Fruit fly (Drosophila melanogaster) whole organism, embryonic: ENCODE measurements around the gene CG46311.

Source experiments
- CG11398 ChIP-seq: fragments of 200-800 bp; sonication (Bioruptor generic); optimal IDR thresholded peaks from 2 replicates; lab custom pipeline; 2016; ENCODE audit warnings: missing biosample characterization, missing genetic modification characterization
- CG15479 ChIP-seq: fragments of 200-800 bp; sonication (Bioruptor generic); optimal IDR thresholded peaks from 3 replicates; lab custom pipeline; 2019; ENCODE audit warnings: missing biosample characterization, mild to moderate bottlenecking, missing genetic modification characterization, moderate library complexity
- CG16779 ChIP-seq: fragments of 200-800 bp; sonication (Bioruptor generic); IDR thresholded peaks from 2 replicates; pipeline ENCODE4 v1.3.6; 2022; ENCODE audit warnings: missing biosample characterization, missing genetic modification characterization
- CG16863 ChIP-seq: fragments of 200-800 bp; sonication (Bioruptor generic); optimal IDR thresholded peaks from 3 replicates; lab custom pipeline; 2016; ENCODE audit warnings: missing biosample characterization, missing genetic modification characterization
- CG17361 ChIP-seq: fragments of 200-800 bp; sonication (Bioruptor generic); IDR thresholded peaks from 3 replicates; pipeline ENCODE4 v1.3.6; 2022; ENCODE audit warnings: missing biosample characterization, missing genetic modification characterization
- CG18476 ChIP-seq: fragments of 200-800 bp; sonication (Bioruptor generic); optimal IDR thresholded peaks from 2 replicates; lab custom pipeline; 2016; ENCODE audit warnings: missing biosample characterization, mild to moderate bottlenecking, missing genetic modification characterization
- CG2678 ChIP-seq: fragments of 200-800 bp; sonication (Bioruptor generic); optimal IDR thresholded peaks from 3 replicates; lab custom pipeline; 2019; ENCODE audit warnings: missing biosample characterization, mild to moderate bottlenecking, missing genetic modification characterization, moderate library complexity
- CG31365 ChIP-seq: fragments of 200-800 bp; sonication (Bioruptor generic); optimal IDR thresholded peaks from 2 replicates; lab custom pipeline; 2018; ENCODE audit warnings: missing biosample characterization, mild to moderate bottlenecking, missing genetic modification characterization
- CG3838 ChIP-seq: fragments of 200-800 bp; sonication (Bioruptor generic); optimal IDR thresholded peaks from 3 replicates; lab custom pipeline; 2016; ENCODE audit warnings: missing biosample characterization, missing genetic modification characterization
- CG4404 ChIP-seq: fragments of 200-800 bp; sonication (Bioruptor generic); IDR thresholded peaks from 2 replicates; pipeline ENCODE4 v1.3.6; 2022; ENCODE audit warnings: missing biosample characterization, missing genetic modification characterization
- CG4617 ChIP-seq: fragments of 200-800 bp; sonication (Bioruptor generic); optimal IDR thresholded peaks from 3 replicates; lab custom pipeline; 2016; ENCODE audit warnings: missing biosample characterization, missing genetic modification characterization, borderline replicate concordance
- CG7928 ChIP-seq: fragments of 200-800 bp; sonication (Bioruptor generic); optimal IDR thresholded peaks from 2 replicates; lab custom pipeline; 2017; ENCODE audit warnings: missing biosample characterization, mild to moderate bottlenecking, missing genetic modification characterization
- CG9876 ChIP-seq: fragments of 200-800 bp; sonication (Bioruptor generic); optimal IDR thresholded peaks from 2 replicates; lab custom pipeline; 2016; ENCODE audit warnings: missing biosample characterization, missing genetic modification characterization
- CHES-1-like ChIP-seq: fragments of 200-800 bp; sonication (Bioruptor generic); optimal IDR thresholded peaks from 2 replicates; lab custom pipeline; 2016; ENCODE audit warnings: missing biosample characterization, missing genetic modification characterization
- D ChIP-seq, 2 experiments: fragments of 200-800 bp in 1 of 2; fragments of >200 bp in 1 of 2; sonication (Bioruptor generic) in 1 of 2; optimal IDR thresholded peaks; 2 replicates in 1 of 2; 3 replicates in 1 of 2; lab custom pipeline; 2017; ENCODE audit warnings: mild to moderate bottlenecking in 1 of 2, missing biosample characterization in 1 of 2, missing genetic modification characterization in 1 of 2, missing genetic modification reagents in 1 of 2
- D19B ChIP-seq: fragments of 200-800 bp; sonication (Bioruptor generic); optimal IDR thresholded peaks from 2 replicates; lab custom pipeline; 2017; ENCODE audit warnings: missing biosample characterization, mild to moderate bottlenecking, missing genetic modification characterization
- Drgx ChIP-seq: fragments of 200-800 bp; sonication (Bioruptor generic); IDR thresholded peaks from 2 replicates; pipeline ENCODE4 v1.3.6; 2022; ENCODE audit warnings: missing biosample characterization, missing genetic modification characterization
- Ets65A ChIP-seq: fragments of 200-800 bp; sonication (Bioruptor generic); peaks from one replicate; lab custom pipeline; 2016; ENCODE audit warnings: missing biosample characterization, missing genetic modification characterization
- HLH4C ChIP-seq: fragments of 200-800 bp; sonication (Bioruptor generic); IDR thresholded peaks from 3 replicates; pipeline ENCODE4 v1.3.6; 2022; ENCODE audit warnings: missing biosample characterization, missing genetic modification characterization; ENCODE audit not compliant: partially characterized antibody
- HLH54F ChIP-seq: fragments of 200-800 bp; sonication (Bioruptor generic); optimal IDR thresholded peaks from 3 replicates; lab custom pipeline; 2016; ENCODE audit warnings: missing biosample characterization, missing genetic modification characterization
- HLHmδ ChIP-seq: fragments of 200-800 bp; sonication (Bioruptor generic); optimal IDR thresholded peaks from 2 replicates; lab custom pipeline; 2018; ENCODE audit warnings: missing biosample characterization, mild to moderate bottlenecking, missing genetic modification characterization, moderate library complexity
- Hr39 ChIP-seq: fragments of >200 bp; optimal IDR thresholded peaks from 2 replicates; lab custom pipeline; 2017
- Hsf ChIP-seq: fragments of 200-800 bp; sonication (Bioruptor generic); optimal IDR thresholded peaks from 3 replicates; lab custom pipeline; 2016; ENCODE audit warnings: missing biosample characterization, missing genetic modification characterization
- Meics ChIP-seq: fragments of 200-800 bp; sonication (Bioruptor generic); optimal IDR thresholded peaks from 2 replicates; lab custom pipeline; 2017; ENCODE audit warnings: missing biosample characterization, mild to moderate bottlenecking, missing genetic modification characterization
- NfI ChIP-seq: fragments of 200-800 bp; sonication (Bioruptor generic); optimal IDR thresholded peaks from 3 replicates; lab custom pipeline; 2018; ENCODE audit warnings: missing biosample characterization, mild to moderate bottlenecking, missing genetic modification characterization, moderate library complexity
- abd-A ChIP-seq: fragments of 200-800 bp; sonication (Bioruptor generic); optimal IDR thresholded peaks from 3 replicates; lab custom pipeline; 2019; ENCODE audit warnings: missing biosample characterization, mild to moderate bottlenecking, missing genetic modification characterization, moderate library complexity
- bab2 ChIP-seq: fragments of 200-800 bp; sonication (Bioruptor generic); optimal IDR thresholded peaks from 2 replicates; lab custom pipeline; 2016; ENCODE audit warnings: missing biosample characterization, missing genetic modification characterization
- btn ChIP-seq: fragments of 200-800 bp; sonication (Bioruptor generic); optimal IDR thresholded peaks from 2 replicates; lab custom pipeline; 2016; ENCODE audit warnings: missing biosample characterization, missing genetic modification characterization
- cato ChIP-seq: fragments of 200-800 bp; sonication (Bioruptor generic); optimal IDR thresholded peaks from 2 replicates; lab custom pipeline; 2016; ENCODE audit warnings: missing biosample characterization, missing genetic modification characterization, borderline replicate concordance
- dpn ChIP-seq, 2 experiments: fragments of 200-800 bp; sonication (Bioruptor generic); optimal IDR thresholded peaks; 3 replicates each; lab custom pipeline; 2016; ENCODE audit warnings: missing biosample characterization in 2 of 2, missing genetic modification characterization in 2 of 2
- fd96Cb ChIP-seq: fragments of 200-800 bp; sonication (Bioruptor generic); optimal IDR thresholded peaks from 2 replicates; lab custom pipeline; 2018; ENCODE audit warnings: missing biosample characterization, mild to moderate bottlenecking, missing genetic modification characterization, moderate library complexity
- fru ChIP-seq: fragments of >200 bp; optimal IDR thresholded peaks from 2 replicates; lab custom pipeline; 2017
- gem ChIP-seq: fragments of 200-800 bp; sonication (Bioruptor generic); optimal IDR thresholded peaks from 2 replicates; lab custom pipeline; 2019; ENCODE audit warnings: missing biosample characterization, mild to moderate bottlenecking, missing genetic modification characterization, moderate library complexity
- gsb-n ChIP-seq: fragments of 200-800 bp; sonication (Bioruptor generic); optimal IDR thresholded peaks from 3 replicates; lab custom pipeline; 2018; ENCODE audit warnings: missing biosample characterization, mild to moderate bottlenecking, missing genetic modification characterization
- kah ChIP-seq: fragments of 200-800 bp; sonication (Bioruptor generic); optimal IDR thresholded peaks from 2 replicates; lab custom pipeline; 2018; ENCODE audit warnings: missing biosample characterization, mild to moderate bottlenecking, missing genetic modification characterization
- ken ChIP-seq: fragments of 200-800 bp; sonication (Bioruptor generic); IDR thresholded peaks from 3 replicates; pipeline ENCODE4 v1.3.6; 2022; ENCODE audit warnings: missing biosample characterization, missing genetic modification characterization
- kni ChIP-seq: fragments of 200-800 bp; sonication (Bioruptor generic); optimal IDR thresholded peaks from 3 replicates; lab custom pipeline; 2017; ENCODE audit warnings: mild to moderate bottlenecking, missing biosample characterization, missing genetic modification reagents, missing genetic modification characterization
- nerfin-2 ChIP-seq: fragments of 200-800 bp; sonication (Bioruptor generic); IDR thresholded peaks from 2 replicates; pipeline ENCODE4 v1.3.6; 2022; ENCODE audit warnings: missing biosample characterization, missing genetic modification characterization; ENCODE audit not compliant: partially characterized antibody
- nmo ChIP-seq: fragments of 200-800 bp; sonication (Bioruptor generic); optimal IDR thresholded peaks from 2 replicates; lab custom pipeline; 2018; ENCODE audit warnings: missing biosample characterization, mild to moderate bottlenecking, missing genetic modification characterization, moderate library complexity
- pfk ChIP-seq: fragments of 200-800 bp; sonication (Bioruptor generic); optimal IDR thresholded peaks from 2 replicates; lab custom pipeline; 2018; ENCODE audit warnings: missing biosample characterization, mild to moderate bottlenecking, missing genetic modification characterization, moderate library complexity
- pho ChIP-seq: fragments of 200-800 bp; sonication (Bioruptor generic); optimal IDR thresholded peaks from 2 replicates; lab custom pipeline; 2016; ENCODE audit warnings: missing biosample characterization, missing genetic modification characterization
- rib ChIP-seq: fragments of 200-800 bp; sonication (Bioruptor generic); IDR thresholded peaks from 2 replicates; pipeline ENCODE4 v1.3.6; 2022; ENCODE audit warnings: missing biosample characterization, missing genetic modification characterization
- schlank ChIP-seq: fragments of 200-800 bp; sonication (Bioruptor generic); optimal IDR thresholded peaks from 2 replicates; lab custom pipeline; 2018; ENCODE audit warnings: missing biosample characterization, mild to moderate bottlenecking, missing genetic modification characterization
- sug ChIP-seq: fragments of 200-800 bp; optimal IDR thresholded peaks from 2 replicates; lab custom pipeline; 2019; ENCODE audit warnings: missing biosample characterization, mild to moderate bottlenecking, missing genetic modification characterization, moderate library complexity
- tio ChIP-seq: fragments of 200-800 bp; sonication (Bioruptor generic); optimal IDR thresholded peaks from 2 replicates; lab custom pipeline; 2017; ENCODE audit warnings: missing biosample characterization, missing genetic modification characterization, inconsistent platforms
- ttk ChIP-seq: fragments of 200-800 bp; sonication (Bioruptor generic); IDR thresholded peaks from 2 replicates; pipeline ENCODE4 v2.1.2; 2022; ENCODE audit warnings: missing biosample characterization, missing genetic modification characterization
- zen ChIP-seq: fragments of 200-800 bp; sonication (Bioruptor generic); optimal IDR thresholded peaks from 3 replicates; lab custom pipeline; 2018; ENCODE audit warnings: missing biosample characterization, mild to moderate bottlenecking, missing genetic modification characterization, moderate library complexity
- zfh2 ChIP-seq: fragments of 200-800 bp; sonication (Bioruptor generic); optimal IDR thresholded peaks from 2 replicates; lab custom pipeline; 2016; ENCODE audit warnings: missing biosample characterization, missing genetic modification characterization

Gene CG46311

dm6 chrX:13563483-13564443, at the start of gene CG46311, which contains the start of gene Tpst (continued):
- no peak for TF ChIP-seq gsb-n
- no peak for TF ChIP-seq CG16779 (GFP tag; lab: Robert Waterston, UW)
- TF ChIP-seq CG16863 (GFP tag; lab: Kevin White, UChicago), result peak; percentile 48
- TF ChIP-seq pho (GFP tag; lab: Kevin White, UChicago), result peak; percentile 33
- TF ChIP-seq CG15479, result no peak
- peak; percentile 8 for TF ChIP-seq CG2678 (tag; lab: Kevin White, UChicago)
- peak; percentile 64 for TF ChIP-seq D (optimal IDR thresholded peaks at IDR 0.05; lab: Kevin White, UChicago)
- no peak for TF ChIP-seq D (GFP tag; optimal IDR thresholded peaks at IDR 0.05; lab: Kevin White, UChicago)
- TF ChIP-seq sug (tag; lab: Kevin White, UChicago), result no peak
- peak; percentile 26 for TF ChIP-seq zen
- TF ChIP-seq CG4617 (GFP tag; lab: Kevin White, UChicago), result peak; percentile 36
- peak; percentile 1 for TF ChIP-seq CG9876 (GFP tag; lab: Kevin White, UChicago)
- TF ChIP-seq Drgx (GFP tag; lab: Robert Waterston, UW), result peak; percentile 27; the same call in 1 of the 2 replicates
- TF ChIP-seq Meics (GFP tag; lab: Kevin White, UChicago), result peak; percentile 69
- TF ChIP-seq CG17361 (GFP tag; lab: Robert Waterston, UW), result peak; percentile 39; the same call in 2 of the 3 replicates
- TF ChIP-seq dpn (GFP tag; optimal IDR thresholded peaks at IDR 0.05; lab: Kevin White, UChicago), result peak; percentile 72 to 73
- TF ChIP-seq CG31365, result no peak
- TF ChIP-seq nmo (GFP tag; lab: Kevin White, UChicago), result peak; percentile 48
- no peak for TF ChIP-seq fru
- peak; percentile 59 for TF ChIP-seq NfI (GFP tag; lab: Kevin White, UChicago)
- no peak for TF ChIP-seq CG18476 (GFP tag; lab: Kevin White, UChicago)
- TF ChIP-seq ttk, result peak; percentile 34; the same call in 1 of the 2 replicates
- no peak for TF ChIP-seq Hr39 (lab: Kevin White, UChicago)
- TF ChIP-seq nerfin-2, result no peak
- TF ChIP-seq CG11398, result peak; percentile 19
- TF ChIP-seq HLH4C, result peak; percentile 17; the same call in 1 of the 3 replicates
- TF ChIP-seq zfh2 (GFP tag; lab: Kevin White, UChicago), result peak; percentile 30
- peak; percentile 67 for TF ChIP-seq CHES-1-like (GFP tag; lab: Kevin White, UChicago)
- TF ChIP-seq rib, result no peak
- peak; percentile 21 for TF ChIP-seq tio
- peak; percentile 96 for TF ChIP-seq Ets65A
- TF ChIP-seq CG4404 (GFP tag; lab: Robert Waterston, UW), result peak; percentile 36; the same call in 1 of the 2 replicates
- no peak for TF ChIP-seq pfk (GFP tag; lab: Kevin White, UChicago)
- no peak for TF ChIP-seq btn (GFP tag; lab: Kevin White, UChicago)
- TF ChIP-seq schlank, result no peak
- peak; percentile 35 for TF ChIP-seq CG7928
- TF ChIP-seq D19B (GFP tag; lab: Kevin White, UChicago), result no peak
- TF ChIP-seq HLHmδ (GFP tag; lab: Kevin White, UChicago), result peak; percentile 50
- TF ChIP-seq abd-A, result no peak
- TF ChIP-seq cato (GFP tag; lab: Kevin White, UChicago), result no peak
- TF ChIP-seq fd96Cb, result peak; percentile 13
- peak; percentile 72 for TF ChIP-seq bab2 (GFP tag; lab: Kevin White, UChicago)
- peak; percentile 54; the same call in 1 of the 3 replicates for TF ChIP-seq ken (GFP tag; lab: Robert Waterston, UW)
- peak; percentile 74 for TF ChIP-seq Hsf (GFP tag; lab: Kevin White, UChicago)
- TF ChIP-seq HLH54F (GFP tag; lab: Kevin White, UChicago), result no peak
- TF ChIP-seq kah (GFP tag; lab: Kevin White, UChicago), result no peak
- peak; percentile 8 for TF ChIP-seq kni (GFP tag; lab: Kevin White, UChicago)
- TF ChIP-seq CG3838 (GFP tag; lab: Kevin White, UChicago), result peak; percentile 70
- TF ChIP-seq gem (tag; lab: Kevin White, UChicago), result peak; percentile 50
